Worm (Caenorhabditis elegans) whole organism, late embryonic: Measurements from ENCODE around the gene F11C7.2.
A peak's percentile ranks its signal among the peaks of the same experiment; 100 is the strongest.

ENCODE experiments used
- C38D4.7 ChIP-seq: fragments of 200-800 bp; sonication (Bioruptor generic); optimal IDR thresholded peaks from 2 replicates; lab custom pipeline; 2018; ENCODE audit warnings: mild to moderate bottlenecking, missing genetic modification characterization, moderate library complexity, missing compliant biosample characterization
- K02D7.2 ChIP-seq: sonication (generic microtip); optimal IDR thresholded peaks from 2 replicates; lab custom pipeline; 2017; ENCODE audit warnings: mild to moderate bottlenecking, missing genetic modification characterization, missing compliant biosample characterization
- K09A11.1 ChIP-seq: sonication (generic microtip); optimal IDR thresholded peaks from 2 replicates; lab custom pipeline; 2017; ENCODE audit warnings: antibody characterized with exemption, mild to moderate bottlenecking, missing genetic modification characterization, missing compliant biosample characterization; ENCODE audit not compliant: insufficient read depth
- ahr-1 ChIP-seq: sonication (generic microtip); optimal IDR thresholded peaks from 2 replicates; lab custom pipeline; 2016; ENCODE audit warnings: missing genetic modification characterization, missing compliant biosample characterization
- ceh-18 ChIP-seq: sonication (generic microtip); optimal IDR thresholded peaks from 2 replicates; lab custom pipeline; 2016; ENCODE audit warnings: missing genetic modification characterization, missing compliant biosample characterization
- ceh-30 ChIP-seq: fragments of 150-350 bp; optimal IDR thresholded peaks from 2 replicates; lab custom pipeline; 2014; ENCODE audit warnings: missing biosample characterization, missing genetic modification characterization
- ceh-31 ChIP-seq: sonication (generic microtip); optimal IDR thresholded peaks from 2 replicates; lab custom pipeline; 2016; ENCODE audit warnings: missing genetic modification characterization, missing compliant biosample characterization
- ceh-48 ChIP-seq: sonication (generic microtip); optimal IDR thresholded peaks from 2 replicates; lab custom pipeline; 2016; ENCODE audit warnings: missing genetic modification characterization, inconsistent platforms, missing compliant biosample characterization
- ceh-6 ChIP-seq: fragments of 200-800 bp; sonication (Bioruptor generic); optimal IDR thresholded peaks from 2 replicates; lab custom pipeline; 2018; ENCODE audit warnings: mild to moderate bottlenecking, missing genetic modification characterization, missing compliant biosample characterization
- ceh-9 ChIP-seq: sonication (generic microtip); optimal IDR thresholded peaks from 2 replicates; lab custom pipeline; 2016; ENCODE audit warnings: mild to moderate bottlenecking, missing genetic modification characterization, inconsistent platforms, missing compliant biosample characterization
- che-1 ChIP-seq: sonication (generic microtip); optimal IDR thresholded peaks from 2 replicates; lab custom pipeline; 2016; ENCODE audit warnings: mild to moderate bottlenecking, missing genetic modification characterization, missing compliant biosample characterization
- dmd-4 ChIP-seq: sonication (generic microtip); optimal IDR thresholded peaks from 2 replicates; lab custom pipeline; 2016; ENCODE audit warnings: borderline replicate concordance, missing genetic modification characterization, missing compliant biosample characterization
- elt-2 ChIP-seq: sonication (generic microtip); optimal IDR thresholded peaks from 2 replicates; lab custom pipeline; 2016; ENCODE audit warnings: missing genetic modification reagents, missing genetic modification characterization, missing compliant biosample characterization
- ets-4 ChIP-seq: sonication (generic microtip); optimal IDR thresholded peaks from 2 replicates; lab custom pipeline; 2016; ENCODE audit warnings: missing genetic modification characterization, missing compliant biosample characterization
- fax-1 ChIP-seq: sonication (generic microtip); optimal IDR thresholded peaks from 2 replicates; lab custom pipeline; 2016; ENCODE audit warnings: missing genotype, missing genetic modification characterization, missing compliant biosample characterization
- fkh-10 ChIP-seq: fragments of 150-350 bp; optimal IDR thresholded peaks from 2 replicates; lab custom pipeline; 2014; ENCODE audit warnings: missing biosample characterization, missing genetic modification reagents, missing genetic modification characterization
- fkh-6 ChIP-seq: sonication (generic microtip); optimal IDR thresholded peaks from 2 replicates; lab custom pipeline; 2016; ENCODE audit warnings: missing genetic modification characterization, missing compliant biosample characterization
- gmeb-2 ChIP-seq: sonication (generic microtip); optimal IDR thresholded peaks from 2 replicates; lab custom pipeline; 2016; ENCODE audit warnings: missing genetic modification characterization, inconsistent platforms, missing compliant biosample characterization
- hlh-13 ChIP-seq: fragments of 200-800 bp; sonication (Bioruptor generic); optimal IDR thresholded peaks from 2 replicates; lab custom pipeline; 2018; ENCODE audit warnings: mild to moderate bottlenecking, missing genetic modification characterization, missing compliant biosample characterization
- hlh-6 ChIP-seq: sonication (generic microtip); optimal IDR thresholded peaks from 2 replicates; lab custom pipeline; 2016; ENCODE audit warnings: missing genotype, missing genetic modification characterization, missing compliant biosample characterization
- madf-2 ChIP-seq: sonication (generic microtip); optimal IDR thresholded peaks from 2 replicates; lab custom pipeline; 2017; ENCODE audit warnings: missing genetic modification characterization, missing compliant biosample characterization
- mec-3 ChIP-seq: sonication (generic microtip); optimal IDR thresholded peaks from 2 replicates; lab custom pipeline; 2016; ENCODE audit warnings: borderline replicate concordance, missing genetic modification characterization, missing compliant biosample characterization
- npax-4 ChIP-seq: sonication (generic microtip); optimal IDR thresholded peaks from 2 replicates; lab custom pipeline; 2016; ENCODE audit warnings: missing genetic modification characterization, missing compliant biosample characterization
- odd-2 ChIP-seq: sonication (generic microtip); optimal IDR thresholded peaks from 2 replicates; lab custom pipeline; 2017; ENCODE audit warnings: antibody characterized with exemption, mild to moderate bottlenecking, missing genetic modification characterization, missing compliant biosample characterization
- pag-3 ChIP-seq: sonication (generic microtip); optimal IDR thresholded peaks from 2 replicates; lab custom pipeline; 2016; ENCODE audit warnings: missing compliant biosample characterization, missing genetic modification characterization, borderline replicate concordance
- pat-9 ChIP-seq: fragments of 200-800 bp; sonication (Bioruptor generic); optimal IDR thresholded peaks from 2 replicates; lab custom pipeline; 2018; ENCODE audit warnings: mild to moderate bottlenecking, missing genetic modification characterization, moderate library complexity, missing compliant biosample characterization
- pqm-1 ChIP-seq: sonication (generic microtip); optimal IDR thresholded peaks from 2 replicates; lab custom pipeline; 2016; ENCODE audit warnings: missing genetic modification characterization, missing compliant biosample characterization
- pros-1 ChIP-seq: fragments of 150-350 bp; optimal IDR thresholded peaks from 2 replicates; lab custom pipeline; 2014; ENCODE audit warnings: missing biosample characterization, missing genetic modification reagents, missing genetic modification characterization
- rnt-1 ChIP-seq: sonication (generic microtip); optimal IDR thresholded peaks from 2 replicates; lab custom pipeline; 2016; ENCODE audit warnings: missing genetic modification characterization, missing compliant biosample characterization
- sdc-2 ChIP-seq: sonication (generic microtip); optimal IDR thresholded peaks from 2 replicates; lab custom pipeline; 2016; ENCODE audit warnings: missing genotype, missing genetic modification characterization, missing compliant biosample characterization
- sox-2 ChIP-seq: fragments of 200-800 bp; sonication (Bioruptor generic); IDR thresholded peaks from 2 replicates; pipeline ENCODE4 v1.3.6; 2022; ENCODE audit warnings: missing genetic modification reagents, missing genetic modification characterization, missing compliant biosample characterization
- syd-9 ChIP-seq: sonication (generic microtip); optimal IDR thresholded peaks from 2 replicates; lab custom pipeline; 2016; ENCODE audit warnings: mild to moderate bottlenecking, missing genetic modification characterization, moderate library complexity, missing compliant biosample characterization
- tbx-7 ChIP-seq: sonication (generic microtip); optimal IDR thresholded peaks from 2 replicates; lab custom pipeline; 2016; ENCODE audit warnings: missing genotype, missing genetic modification characterization, missing compliant biosample characterization
- ttx-3 ChIP-seq: sonication (generic microtip); optimal IDR thresholded peaks from 2 replicates; lab custom pipeline; 2016; ENCODE audit warnings: missing genetic modification reagents, missing genetic modification characterization, missing compliant biosample characterization
- unc-42 ChIP-seq: sonication (generic microtip); optimal IDR thresholded peaks from 2 replicates; lab custom pipeline; 2016; ENCODE audit warnings: missing genotype, missing genetic modification characterization, missing compliant biosample characterization
- zip-5 ChIP-seq: sonication (generic microtip); optimal IDR thresholded peaks from 2 replicates; lab custom pipeline; 2016; ENCODE audit warnings: missing genetic modification characterization, missing compliant biosample characterization
- ztf-16 ChIP-seq: sonication (generic microtip); optimal IDR thresholded peaks from 2 replicates; lab custom pipeline; 2017; ENCODE audit warnings: missing genetic modification characterization, missing compliant biosample characterization

The F11C7.2 gene

ce11 chrX:17396456-17396855 lies at the start of gene F11C7.2, which contains the start of gene vap-1:
TSS of gene F11C7.2 (plus strand) at chrX:17396814.
TSS of gene vap-1 (minus strand) at chrX:17396556.
- TF ChIP-seq fkh-10 = no peak
- TF ChIP-seq syd-9 (tag; lab: Kevin White, UChicago) = no peak
- TF ChIP-seq hlh-13 (GFP tag; lab: Kevin White, UChicago) = no peak
- TF ChIP-seq fkh-6 = no peak
- TF ChIP-seq pqm-1 (tag; lab: Kevin White, UChicago) = no peak
- no peak for TF ChIP-seq hlh-6
- TF ChIP-seq ttx-3 (tag; lab: Kevin White, UChicago) = no peak
- TF ChIP-seq tbx-7 = no peak
- no peak for TF ChIP-seq ceh-6 (GFP tag; lab: Kevin White, UChicago)
- no peak for TF ChIP-seq pat-9 (tag; lab: Kevin White, UChicago)
- TF ChIP-seq che-1 (tag; lab: Kevin White, UChicago) = no peak
- no peak for TF ChIP-seq pag-3 (tag; lab: Kevin White, UChicago)

ce11 chrX:17349411-17349810 lies 47.2 kb upstream of the F11C7.2 start:
- TF ChIP-seq rnt-1 (tag; lab: Kevin White, UChicago) = no peak
- TF ChIP-seq sox-2 (GFP tag; lab: Robert Waterston, UW) = no peak
- no peak for TF ChIP-seq npax-4
- no peak for TF ChIP-seq madf-2 (tag; lab: Kevin White, UChicago)
- no peak for TF ChIP-seq ceh-30 (tag; lab: Kevin White, UChicago)
- no peak for TF ChIP-seq ceh-48 (tag; lab: Kevin White, UChicago)
- TF ChIP-seq odd-2 (tag; lab: Kevin White, UChicago) = no peak
- TF ChIP-seq mec-3 = no peak
- no peak for TF ChIP-seq che-1 (tag; lab: Kevin White, UChicago)
- TF ChIP-seq zip-5 (tag; lab: Kevin White, UChicago) = no peak
- TF ChIP-seq ahr-1 (tag; lab: Kevin White, UChicago) = no peak
- no peak for TF ChIP-seq ceh-31
- no peak for TF ChIP-seq C38D4.7 (GFP tag; lab: Kevin White, UChicago)
- no peak for TF ChIP-seq pros-1 (tag; lab: Kevin White, UChicago)
- no peak for TF ChIP-seq dmd-4

- TF ChIP-seq unc-42 (tag; lab: Kevin White, UChicago) (peak; percentile 81), pros-1 (tag; lab: Kevin White, UChicago) (no peak)
These were observed 44.5 kb upstream of the F11C7.2 start for ce11 chrX:17352098-17352497.

- no peak for TF ChIP-seq zip-5 (tag; lab: Kevin White, UChicago)
- TF ChIP-seq K02D7.2 (tag; lab: Kevin White, UChicago) = no peak
- TF ChIP-seq sox-2 (GFP tag; lab: Robert Waterston, UW) = no peak
- TF ChIP-seq gmeb-2 = no peak
- no peak for TF ChIP-seq elt-2 (tag; lab: Kevin White, UChicago)
- no peak for TF ChIP-seq K09A11.1
- no peak for TF ChIP-seq ztf-16 (tag; lab: Kevin White, UChicago)
- TF ChIP-seq sdc-2 (tag; lab: Kevin White, UChicago) = no peak
- TF ChIP-seq tbx-7 = no peak
- TF ChIP-seq ceh-18 (tag; lab: Kevin White, UChicago) = no peak
- no peak for TF ChIP-seq odd-2 (tag; lab: Kevin White, UChicago)
- TF ChIP-seq madf-2 (tag; lab: Kevin White, UChicago) = no peak
- TF ChIP-seq ttx-3 (tag; lab: Kevin White, UChicago) = no peak
- no peak for TF ChIP-seq ceh-9 (tag; lab: Kevin White, UChicago)
- no peak for TF ChIP-seq ceh-48 (tag; lab: Kevin White, UChicago)
- no peak for TF ChIP-seq fkh-6
- TF ChIP-seq fax-1 = no peak
- TF ChIP-seq unc-42 (tag; lab: Kevin White, UChicago) = no peak
- no peak for TF ChIP-seq ets-4 (tag; lab: Kevin White, UChicago)
- TF ChIP-seq C38D4.7 (GFP tag; lab: Kevin White, UChicago) = no peak
These were observed 41.2 kb upstream of the F11C7.2 start for ce11 chrX:17355462-17355861.
